Worm (Caenorhabditis elegans): Measurements from ENCODE around the gene sav-1.

sav-1 gene

DNA sequence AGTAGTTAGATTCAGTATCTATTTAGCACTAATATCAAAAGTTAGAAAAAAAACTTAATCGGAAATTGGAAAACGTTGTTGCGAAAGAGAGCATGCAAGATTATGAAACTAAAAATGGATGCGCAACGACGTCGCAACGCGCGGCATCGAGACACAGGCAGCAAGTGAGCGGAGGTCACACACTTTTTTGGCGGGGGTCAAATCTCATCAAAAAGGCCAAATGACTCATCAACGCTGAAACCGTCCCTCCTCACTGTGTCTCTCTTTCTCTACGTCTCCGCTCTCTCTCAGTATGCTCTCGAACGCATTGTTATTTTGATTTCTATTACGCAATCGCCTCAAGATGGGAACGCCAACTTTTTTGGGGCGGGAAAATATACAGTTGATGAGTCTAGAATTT, 28.6 kb downstream of the sav-1 start:
- TF ChIP-seq hmbx-1 (tag; optimal IDR thresholded peaks at IDR 0.05) (no peak), flt-1 (GFP tag; IDR thresholded peaks at IDR 0.05) (no peak), F13C5.2 (tag; optimal IDR thresholded peaks at IDR 0.05) (no peak), pes-1 (GFP tag; IDR thresholded peaks at IDR 0.05) (no peak), tbx-11 (GFP tag; IDR thresholded peaks at IDR 0.05) (no peak), scrt-1 (GFP tag; IDR thresholded peaks at IDR 0.05) (no peak), sea-1 (GFP tag; conservative IDR thresholded peaks at IDR 0.05) (no peak), ets-7 (tag; optimal IDR thresholded peaks at IDR 0.05) (no peak), ceh-36 (tag; optimal IDR thresholded peaks at IDR 0.05) (no peak), ceh-13 (GFP tag; optimal IDR thresholded peaks at IDR 0.05) (no peak), hmg-4 (GFP tag; optimal IDR thresholded peaks at IDR 0.05) (no peak), tra-4 (tag; optimal IDR thresholded peaks at IDR 0.05) (no peak), aly-1 (tag; optimal IDR thresholded peaks at IDR 0.05) (no peak), hnd-1 (tag; optimal IDR thresholded peaks at IDR 0.05) (no peak), ama-1 (optimal IDR thresholded peaks at IDR 0.05) (no peak), B0310.2 (tag; optimal IDR thresholded peaks at IDR 0.05) (no peak), tbx-37 (GFP tag; conservative IDR thresholded peaks at IDR 0.05) (no peak)

- TF ChIP-seq sea-1 (GFP tag; conservative IDR thresholded peaks at IDR 0.05) (no peak), tra-4 (tag; optimal IDR thresholded peaks at IDR 0.05) (no peak), tbx-37 (GFP tag; conservative IDR thresholded peaks at IDR 0.05) (no peak), B0310.2 (tag; optimal IDR thresholded peaks at IDR 0.05) (no peak), hmbx-1 (tag; optimal IDR thresholded peaks at IDR 0.05) (no peak), flt-1 (GFP tag; IDR thresholded peaks at IDR 0.05) (no peak), ceh-36 (tag; optimal IDR thresholded peaks at IDR 0.05) (no peak), scrt-1 (GFP tag; IDR thresholded peaks at IDR 0.05) (no peak), hmg-4 (GFP tag; optimal IDR thresholded peaks at IDR 0.05) (no peak), ets-7 (tag; optimal IDR thresholded peaks at IDR 0.05) (no peak), pes-1 (GFP tag; IDR thresholded peaks at IDR 0.05) (no peak), aly-1 (tag; optimal IDR thresholded peaks at IDR 0.05) (no peak)
Measured at ce11 chrX:2258001-2258400, 29.0 kb downstream of the sav-1 start, which contains the start of gene crn-4. Gene crn-4 (minus strand): TSS chrX:2258101.

- TF ChIP-seq hnd-1 (tag; optimal IDR thresholded peaks at IDR 0.05) (no peak), hmbx-1 (tag; optimal IDR thresholded peaks at IDR 0.05) (no peak), ceh-13 (GFP tag; optimal IDR thresholded peaks at IDR 0.05) (no peak), tbx-11 (GFP tag; IDR thresholded peaks at IDR 0.05) (no peak), sea-1 (GFP tag; conservative IDR thresholded peaks at IDR 0.05) (no peak), tbx-37 (GFP tag; conservative IDR thresholded peaks at IDR 0.05) (no peak), hmg-4 (GFP tag; optimal IDR thresholded peaks at IDR 0.05) (no peak), F13C5.2 (tag; optimal IDR thresholded peaks at IDR 0.05) (no peak), ets-7 (tag; optimal IDR thresholded peaks at IDR 0.05) (no peak)
Measured at ce11 chrX:2246908-2247307, 40.1 kb downstream of the sav-1 start, which contains the start of gene AH9.1. Gene AH9.1 (minus strand): TSS chrX:2247008.

DNA sequence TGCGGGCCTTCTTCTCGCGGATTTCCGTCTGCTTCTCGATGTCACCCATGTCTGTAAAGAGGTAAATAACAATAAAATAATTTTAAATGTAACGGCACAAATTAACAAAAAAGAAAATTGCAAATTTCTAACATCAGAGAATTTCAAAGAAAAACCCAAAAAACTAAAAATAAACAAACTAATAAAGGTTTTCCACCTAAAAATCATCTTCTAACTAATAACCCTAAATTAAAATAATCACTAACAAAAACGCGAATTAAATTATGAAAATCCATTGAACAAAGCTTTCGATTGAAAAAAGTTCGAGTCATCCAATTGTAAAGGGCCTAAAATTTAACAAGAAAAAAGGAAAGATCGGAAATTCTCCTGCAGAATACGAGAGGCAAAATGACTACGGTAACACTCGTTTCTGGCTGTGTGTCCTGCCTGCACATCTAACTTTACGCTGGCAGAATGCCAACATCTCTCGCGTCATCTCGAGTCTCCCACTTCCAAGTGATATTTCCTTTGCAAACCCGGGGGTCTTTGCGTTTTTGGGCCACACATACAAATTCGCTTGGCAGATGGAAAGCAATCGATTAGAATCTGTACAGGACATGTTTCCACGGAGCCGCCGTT, 44.3 kb downstream of the sav-1 start, which contains the start of gene rpl-11.2:
Gene rpl-11.2, minus strand, starts transcription at position 51 of the 618 bp plus-strand sequence.
- TF ChIP-seq F13C5.2 (tag; optimal IDR thresholded peaks at IDR 0.05), result peak; percentile 81
- TF ChIP-seq hmg-4 (GFP tag; optimal IDR thresholded peaks at IDR 0.05), result peak; percentile 79
- peak; percentile 7 for TF ChIP-seq hmbx-1 (tag; optimal IDR thresholded peaks at IDR 0.05)
- TF ChIP-seq pes-1 (GFP tag; IDR thresholded peaks at IDR 0.05), result no peak; the same call in 1 of the 2 replicates
- no peak for TF ChIP-seq hnd-1 (tag; optimal IDR thresholded peaks at IDR 0.05)
- TF ChIP-seq sea-1 (GFP tag; conservative IDR thresholded peaks at IDR 0.05), result 0 out of 2 replicates have a peak, but pooled peaks have one; percentile 23
- peak; percentile 57; the same call in 1 of the 2 replicates for TF ChIP-seq flt-1 (GFP tag; IDR thresholded peaks at IDR 0.05)
- no peak for TF ChIP-seq ceh-13 (GFP tag; optimal IDR thresholded peaks at IDR 0.05)
- TF ChIP-seq scrt-1 (GFP tag; IDR thresholded peaks at IDR 0.05), result no peak
- peak; percentile 52; the same call in 1 of the 2 replicates for TF ChIP-seq tbx-37 (GFP tag; conservative IDR thresholded peaks at IDR 0.05)
- no peak for TF ChIP-seq tbx-11 (GFP tag; IDR thresholded peaks at IDR 0.05)
- TF ChIP-seq ceh-36 (tag; optimal IDR thresholded peaks at IDR 0.05), result no peak
- TF ChIP-seq B0310.2 (tag; optimal IDR thresholded peaks at IDR 0.05), result no peak

- TF ChIP-seq hmg-4 (GFP tag; optimal IDR thresholded peaks at IDR 0.05), result no peak
- TF ChIP-seq ceh-13 (GFP tag; optimal IDR thresholded peaks at IDR 0.05), result no peak
- TF ChIP-seq hnd-1 (tag; optimal IDR thresholded peaks at IDR 0.05), result no peak
- no peak for TF ChIP-seq tbx-37 (GFP tag; conservative IDR thresholded peaks at IDR 0.05)
- TF ChIP-seq flt-1 (GFP tag; IDR thresholded peaks at IDR 0.05), result no peak
- TF ChIP-seq scrt-1 (GFP tag; IDR thresholded peaks at IDR 0.05), result no peak
- no peak for TF ChIP-seq sea-1 (GFP tag; conservative IDR thresholded peaks at IDR 0.05)
- TF ChIP-seq B0310.2 (tag; optimal IDR thresholded peaks at IDR 0.05), result no peak
- no peak for TF ChIP-seq ama-1 (optimal IDR thresholded peaks at IDR 0.05)
- no peak for TF ChIP-seq tbx-11 (GFP tag; IDR thresholded peaks at IDR 0.05)
- no peak for TF ChIP-seq F13C5.2 (tag; optimal IDR thresholded peaks at IDR 0.05)
- TF ChIP-seq pes-1 (GFP tag; IDR thresholded peaks at IDR 0.05), result no peak
- TF ChIP-seq ets-7 (tag; optimal IDR thresholded peaks at IDR 0.05), result no peak
- TF ChIP-seq hmbx-1 (tag; optimal IDR thresholded peaks at IDR 0.05), result no peak
- TF ChIP-seq aly-1 (tag; optimal IDR thresholded peaks at IDR 0.05), result no peak
Measured at ce11 chrX:2241147-2241798, 45.7 kb downstream of the sav-1 start.

ce11 chrX:2237438-2237961, 49.5 kb downstream of the sav-1 start, which contains the start of gene vha-15:
Gene vha-15 (plus strand): TSS chrX:2237911.
- TF ChIP-seq F13C5.2 (tag; optimal IDR thresholded peaks at IDR 0.05), result peak; percentile 51
- no peak for TF ChIP-seq hmg-4 (GFP tag; optimal IDR thresholded peaks at IDR 0.05)
- TF ChIP-seq B0310.2 (tag; optimal IDR thresholded peaks at IDR 0.05), result no peak
